Fruit fly (Drosophila melanogaster): Measurements from ENCODE around the gene UQCR-Q.

The UQCR-Q gene

dm6 chr3L:17474711-17475451, at the start of gene UQCR-Q, which contains the start of gene CG46525:
Gene UQCR-Q, plus strand, starts transcription at chr3L:17474761.
Gene CG46525, plus strand, starts transcription at chr3L:17475220.
- TF ChIP-seq EcR (GFP tag; optimal IDR thresholded peaks at IDR 0.05) (no peak), Dll (optimal IDR thresholded peaks at IDR 0.05) (no peak), CG8478 (optimal IDR thresholded peaks at IDR 0.05) (no peak), usp (GFP tag; optimal IDR thresholded peaks at IDR 0.05) (no peak), psq (optimal IDR thresholded peaks at IDR 0.05) (no peak), pan (optimal IDR thresholded peaks at IDR 0.05) (no peak)

- TF ChIP-seq CG8478 (optimal IDR thresholded peaks at IDR 0.05) (no peak), Dll (optimal IDR thresholded peaks at IDR 0.05) (no peak), pan (optimal IDR thresholded peaks at IDR 0.05) (no peak), EcR (GFP tag; optimal IDR thresholded peaks at IDR 0.05) (no peak), psq (optimal IDR thresholded peaks at IDR 0.05) (no peak), usp (GFP tag; optimal IDR thresholded peaks at IDR 0.05) (no peak)
Measured at dm6 chr3L:17425132-17425713, 49.3 kb upstream of the UQCR-Q start, which contains the start of the genes Sec3 and COX7B. Gene Sec3, minus strand, starts transcription at chr3L:17425217. Gene COX7B, plus strand, starts transcription at chr3L:17425477.

dm6 chr3L:17427013-17427412, 47.5 kb upstream of the UQCR-Q start, which contains the start of gene Polr3G:
Gene Polr3G, minus strand, starts transcription at chr3L:17427130.
- TF ChIP-seq EcR (GFP tag; optimal IDR thresholded peaks at IDR 0.05) = no peak
- TF ChIP-seq psq (optimal IDR thresholded peaks at IDR 0.05) = no peak
- no peak for TF ChIP-seq Dll (optimal IDR thresholded peaks at IDR 0.05)
- no peak for TF ChIP-seq pan (optimal IDR thresholded peaks at IDR 0.05)
- TF ChIP-seq usp (GFP tag; optimal IDR thresholded peaks at IDR 0.05) = no peak
- no peak for TF ChIP-seq CG8478 (optimal IDR thresholded peaks at IDR 0.05)

dm6 chr3L:17428779-17429178, 45.8 kb upstream of the UQCR-Q start, which contains the start of gene Gorab:
Gene Gorab, minus strand, starts transcription at chr3L:17428836.
- no peak for TF ChIP-seq psq (optimal IDR thresholded peaks at IDR 0.05)
- no peak for TF ChIP-seq CG8478 (optimal IDR thresholded peaks at IDR 0.05)

dm6 chr3L:17430390-17430789, 44.2 kb upstream of the UQCR-Q start:
- TF ChIP-seq EcR (GFP tag; optimal IDR thresholded peaks at IDR 0.05) (no peak), usp (GFP tag; optimal IDR thresholded peaks at IDR 0.05) (no peak), CG8478 (optimal IDR thresholded peaks at IDR 0.05) (no peak), psq (optimal IDR thresholded peaks at IDR 0.05) (no peak), Dll (optimal IDR thresholded peaks at IDR 0.05) (no peak), pan (optimal IDR thresholded peaks at IDR 0.05) (no peak)

dm6 chr3L:17430957-17431585, 43.5 kb upstream of the UQCR-Q start:
- no peak for TF ChIP-seq psq (optimal IDR thresholded peaks at IDR 0.05)
- TF ChIP-seq CG8478 (optimal IDR thresholded peaks at IDR 0.05) = no peak
- TF ChIP-seq Dll (optimal IDR thresholded peaks at IDR 0.05) = no peak
- TF ChIP-seq pan (optimal IDR thresholded peaks at IDR 0.05) = no peak
- no peak for TF ChIP-seq usp (GFP tag; optimal IDR thresholded peaks at IDR 0.05)
- TF ChIP-seq EcR (GFP tag; optimal IDR thresholded peaks at IDR 0.05) = no peak

- TF ChIP-seq EcR (GFP tag; optimal IDR thresholded peaks at IDR 0.05) (no peak), pan (optimal IDR thresholded peaks at IDR 0.05) (no peak), psq (optimal IDR thresholded peaks at IDR 0.05) (no peak), CG8478 (optimal IDR thresholded peaks at IDR 0.05) (no peak), Dll (optimal IDR thresholded peaks at IDR 0.05) (no peak), usp (GFP tag; optimal IDR thresholded peaks at IDR 0.05) (no peak)
Measured at dm6 chr3L:17432947-17433346, 41.6 kb upstream of the UQCR-Q start, which contains the start of gene frc. Gene frc, minus strand, starts transcription at chr3L:17433190.

dm6 chr3L:17433555-17433954, 41.0 kb upstream of the UQCR-Q start, which contains the start of the genes Coq4 and CG32176:
Gene Coq4, minus strand, starts transcription at chr3L:17433621.
Gene CG32176, plus strand, starts transcription at chr3L:17433868.
- TF ChIP-seq psq (optimal IDR thresholded peaks at IDR 0.05) = no peak
- TF ChIP-seq pan (optimal IDR thresholded peaks at IDR 0.05) = no peak
- TF ChIP-seq usp (GFP tag; optimal IDR thresholded peaks at IDR 0.05) = no peak
- TF ChIP-seq Dll (optimal IDR thresholded peaks at IDR 0.05) = no peak
- no peak for TF ChIP-seq EcR (GFP tag; optimal IDR thresholded peaks at IDR 0.05)
- no peak for TF ChIP-seq CG8478 (optimal IDR thresholded peaks at IDR 0.05)

- TF ChIP-seq pan (optimal IDR thresholded peaks at IDR 0.05) (no peak), psq (optimal IDR thresholded peaks at IDR 0.05) (no peak)
Measured at dm6 chr3L:17436331-17436730, 38.2 kb upstream of the UQCR-Q start, which contains the start of gene CG12229. Gene CG12229, minus strand, starts transcription at chr3L:17436431.

- TF ChIP-seq usp (GFP tag; optimal IDR thresholded peaks at IDR 0.05) = no peak
- no peak for TF ChIP-seq CG8478 (optimal IDR thresholded peaks at IDR 0.05)
- TF ChIP-seq pan (optimal IDR thresholded peaks at IDR 0.05) = no peak
- TF ChIP-seq EcR (GFP tag; optimal IDR thresholded peaks at IDR 0.05) = no peak
- TF ChIP-seq Dll (optimal IDR thresholded peaks at IDR 0.05) = no peak
- no peak for TF ChIP-seq psq (optimal IDR thresholded peaks at IDR 0.05)
Measured at dm6 chr3L:17438872-17439495, 35.6 kb upstream of the UQCR-Q start, which contains the start of gene CG18265. Gene CG18265, plus strand, starts transcription at chr3L:17439401.

- TF ChIP-seq CG8478 (optimal IDR thresholded peaks at IDR 0.05) (no peak), EcR (GFP tag; optimal IDR thresholded peaks at IDR 0.05) (no peak), psq (optimal IDR thresholded peaks at IDR 0.05) (no peak), usp (GFP tag; optimal IDR thresholded peaks at IDR 0.05) (no peak), Dll (optimal IDR thresholded peaks at IDR 0.05) (no peak), pan (optimal IDR thresholded peaks at IDR 0.05) (no peak)
Measured at dm6 chr3L:17441602-17442001, 33.0 kb upstream of the UQCR-Q start.
